Fruit fly (Drosophila melanogaster) whole organism, pupa: ENCODE results near the gene Art9.

ENCODE experiments used
- CG32121 ChIP-seq: fragments of 200-800 bp; sonication (Bioruptor generic); IDR thresholded peaks from 2 replicates; pipeline ENCODE4 v1.3.6; 2022; ENCODE audit warnings: missing biosample characterization, missing genetic modification characterization
- EcR ChIP-seq: fragments of 200-800 bp; sonication (Bioruptor generic); optimal IDR thresholded peaks from 3 replicates; lab custom pipeline; 2019; ENCODE audit warnings: missing biosample characterization, missing genetic modification characterization, mild to moderate bottlenecking, moderate library complexity, missing genetic modification reagents
- rn ChIP-seq: fragments of 200-800 bp; sonication (Bioruptor generic); IDR thresholded peaks from 2 replicates; pipeline ENCODE4 v1.3.6; 2022; ENCODE audit warnings: missing biosample characterization, missing genetic modification characterization

- TF ChIP-seq rn (GFP tag; lab: Robert Waterston, UW) (no peak), EcR (GFP tag; lab: Kevin White, UChicago) (no peak), CG32121 (no peak)
Observed at dm6 chr3R:13930252-13930651, 13.0 kb downstream of the Art9 start.
